Fruit fly (Drosophila melanogaster) whole organism, pupa: Measurements from ENCODE around the gene CG2124.
"Not testable (repeated sequence)": the region's sequence is repeated elsewhere in the genome, so short reads cannot be mapped to it uniquely, and the experiment has no call there.

Experiments used
- CG13204 ChIP-seq: fragments of 200-800 bp; sonication (Bioruptor generic); optimal IDR thresholded peaks from 2 replicates; lab custom pipeline; 2018; ENCODE audit warnings: missing biosample characterization, mild to moderate bottlenecking, missing genetic modification characterization, moderate library complexity
- CG14655 ChIP-seq: fragments of 200-800 bp; sonication (Bioruptor generic); optimal IDR thresholded peaks from 3 replicates; lab custom pipeline; 2017; ENCODE audit warnings: mild to moderate bottlenecking, missing biosample characterization, missing genetic modification reagents, missing genetic modification characterization
- CG15710 ChIP-seq: fragments of 200-800 bp; sonication (Bioruptor generic); optimal IDR thresholded peaks from 2 replicates; lab custom pipeline; 2018; ENCODE audit warnings: missing biosample characterization, mild to moderate bottlenecking, missing genetic modification characterization, moderate library complexity
- CG17806 ChIP-seq: fragments of 200-800 bp; sonication (Bioruptor generic); optimal IDR thresholded peaks from 2 replicates; lab custom pipeline; 2018; ENCODE audit warnings: missing biosample characterization, mild to moderate bottlenecking, missing genetic modification characterization, moderate library complexity
- CG4496 ChIP-seq: fragments of 200-800 bp; sonication (Bioruptor generic); IDR thresholded peaks from 3 replicates; pipeline ENCODE4 v1.3.6; 2022; ENCODE audit warnings: missing biosample characterization, missing genetic modification characterization
- Snoo ChIP-seq: fragments of 200-800 bp; sonication (Bioruptor generic); optimal IDR thresholded peaks from 3 replicates; lab custom pipeline; 2017; ENCODE audit warnings: missing biosample characterization, mild to moderate bottlenecking, missing genetic modification characterization, inconsistent platforms

dm6 chrX:10623125-10623524, 27.2 kb downstream of the CG2124 start, which contains the start of gene Rab9Db:
- not testable (repeated sequence) for TF ChIP-seq CG14655 (GFP tag; lab: Kevin White, UChicago); CG13204 (GFP tag; lab: Kevin White, UChicago); CG4496 (GFP tag; lab: Robert Waterston, UW); Snoo (tag; lab: Kevin White, UChicago); CG15710; CG17806
